Fruit fly (Drosophila melanogaster): ENCODE data around the gene Arts.

Arts gene

dm6 chr3L:16571014-16571738, 31.5 kb upstream of the Arts start (continued):
- peak; percentile 59 for TF ChIP-seq Bteb2 (GFP tag; optimal IDR thresholded peaks at IDR 0.05)
- TF ChIP-seq corto (GFP tag; optimal IDR thresholded peaks at IDR 0.05), result no peak
- TF ChIP-seq CG11456 (GFP tag; IDR thresholded peaks at IDR 0.05), result 0 out of 3 replicates have a peak, but pooled peaks have one; percentile 39
- TF ChIP-seq caup (GFP tag; optimal IDR thresholded peaks at IDR 0.05; ENCODE audit: severe bottlenecking), result peak; percentile 45
- TF ChIP-seq stc (GFP tag; IDR thresholded peaks at IDR 0.05), result peak; percentile 55; the same call in 1 of the 2 replicates
- no peak for TF ChIP-seq CG17186 (GFP tag; optimal IDR thresholded peaks at IDR 0.05)
- TF ChIP-seq schlank (tag; optimal IDR thresholded peaks at IDR 0.05), result no peak
- TF ChIP-seq TFAM (GFP tag; optimal IDR thresholded peaks at IDR 0.05), result no peak
- TF ChIP-seq onecut (GFP tag; IDR thresholded peaks at IDR 0.05), result no peak
- peak; percentile 27 for TF ChIP-seq CG17829 (tag; optimal IDR thresholded peaks at IDR 0.05)
- TF ChIP-seq Abd-B (GFP tag; optimal IDR thresholded peaks at IDR 0.05), result peak; percentile 4
- no peak for TF ChIP-seq lbe (GFP tag; optimal IDR thresholded peaks at IDR 0.05)
- TF ChIP-seq NFAT (GFP tag; IDR thresholded peaks at IDR 0.05), result no peak
- peak; percentile 56; the same call in 1 of the 2 replicates for TF ChIP-seq ranshi (GFP tag; IDR thresholded peaks at IDR 0.05)
- TF ChIP-seq CG12104 (GFP tag; optimal IDR thresholded peaks at IDR 0.05), result no peak
- TF ChIP-seq CG2116 (GFP tag; optimal IDR thresholded peaks at IDR 0.05), result no peak
- TF ChIP-seq Hmr (GFP tag; optimal IDR thresholded peaks at IDR 0.05), result peak; percentile 62
- TF ChIP-seq Antp (GFP tag; optimal IDR thresholded peaks at IDR 0.05), result no peak
- TF ChIP-seq CG16813 (GFP tag; IDR thresholded peaks at IDR 0.05; ENCODE audit: partially characterized antibody), result no peak
- no peak for TF ChIP-seq trh (GFP tag; optimal IDR thresholded peaks at IDR 0.05)
- peak; percentile 50 for TF ChIP-seq CG6765 (GFP tag; optimal IDR thresholded peaks at IDR 0.05)
- peak; percentile 38 for TF ChIP-seq CG10979 (tag; optimal IDR thresholded peaks at IDR 0.05)
- TF ChIP-seq CkIIα-i1 (GFP tag; IDR thresholded peaks at IDR 0.05), result no peak
- TF ChIP-seq Nf-YB (GFP tag; optimal IDR thresholded peaks at IDR 0.05), result peak; percentile 3
- TF ChIP-seq gfzf (GFP tag; optimal IDR thresholded peaks at IDR 0.05), result no peak
- TF ChIP-seq Nf-YA (GFP tag; IDR thresholded peaks at IDR 0.05), result peak; percentile 26; the same call in 1 of the 2 replicates
- TF ChIP-seq wdn (GFP tag; IDR thresholded peaks at IDR 0.05), result peak; percentile 45; the same call in 1 of the 2 replicates
- no peak for TF ChIP-seq Dip2 (GFP tag; IDR thresholded peaks at IDR 0.05)
- TF ChIP-seq CG14860 (GFP tag; IDR thresholded peaks at IDR 0.05; ENCODE audit: partially characterized antibody), result no peak
- TF ChIP-seq CG7987 (GFP tag; optimal IDR thresholded peaks at IDR 0.05), result no peak
- peak; percentile 56 for TF ChIP-seq Xbp1 (GFP tag; optimal IDR thresholded peaks at IDR 0.05)
- peak; percentile 83 for TF ChIP-seq CG32532 (GFP tag; IDR thresholded peaks at IDR 0.05)
- no peak for TF ChIP-seq chn (GFP tag; optimal IDR thresholded peaks at IDR 0.05)
- no peak for TF ChIP-seq emc (GFP tag; optimal IDR thresholded peaks at IDR 0.05)
- no peak for TF ChIP-seq Optix (GFP tag; IDR thresholded peaks at IDR 0.05)
- no peak for TF ChIP-seq cad (GFP tag; optimal IDR thresholded peaks at IDR 0.05)
- no peak for TF ChIP-seq E2f1 (GFP tag; IDR thresholded peaks at IDR 0.05)
- TF ChIP-seq Opbp (GFP tag; IDR thresholded peaks at IDR 0.05; ENCODE audit: partially characterized antibody), result no peak
- no peak for TF ChIP-seq CG12071 (GFP tag; optimal IDR thresholded peaks at IDR 0.05)
- TF ChIP-seq CG1024 (GFP tag; IDR thresholded peaks at IDR 0.05), result no peak
- TF ChIP-seq Mrtf (GFP tag; IDR thresholded peaks at IDR 0.05), result 0 out of 3 replicates have a peak, but pooled peaks have one; percentile 40
- TF ChIP-seq CG7271 (tag; optimal IDR thresholded peaks at IDR 0.05), result no peak
- no peak for TF ChIP-seq MTF-1 (GFP tag; optimal IDR thresholded peaks at IDR 0.05; ENCODE audit: borderline replicate concordance)
- no peak for TF ChIP-seq gcm2 (GFP tag; optimal IDR thresholded peaks at IDR 0.05)
- peak; percentile 72 for TF ChIP-seq CG15269 (tag; optimal IDR thresholded peaks at IDR 0.05)
- TF ChIP-seq Hr78 (GFP tag; optimal IDR thresholded peaks at IDR 0.05), result no peak
- TF ChIP-seq Fer1 (GFP tag; optimal IDR thresholded peaks at IDR 0.05), result peak; percentile 53
- no peak for TF ChIP-seq da (GFP tag; optimal IDR thresholded peaks at IDR 0.05)
- TF ChIP-seq CG31388 (GFP tag; optimal IDR thresholded peaks at IDR 0.05), result no peak

Measured in whole organism, embryonic.